Worm (Caenorhabditis elegans): ENCODE measurements around the gene flcn-1.
"Not testable (repeated sequence)": the region's sequence is repeated elsewhere in the genome, so short reads cannot be mapped to it uniquely, and the experiment has no call there.

The flcn-1 gene

ce11 chrII:6893589-6894245 is 34.8 kb upstream of the flcn-1 start, which contains the start of gene adal-1:
adal-1 (minus strand) TSS chrII:6893639.
- TF ChIP-seq crh-2 (tag; optimal IDR thresholded peaks at IDR 0.05) = no peak
- no peak for TF ChIP-seq unc-39 (tag; optimal IDR thresholded peaks at IDR 0.05)
- peak in 1 of 2 experiments; percentile 35 for TF ChIP-seq lsy-2 (tag; optimal IDR thresholded peaks at IDR 0.05)
- TF ChIP-seq aly-2 (tag; optimal IDR thresholded peaks at IDR 0.05) = no peak
- TF ChIP-seq zag-1 (tag; optimal IDR thresholded peaks at IDR 0.05) = no peak

ce11 chrII:6897507-6897906 is 31.1 kb upstream of the flcn-1 start, which contains the start of gene C44B7.11:
C44B7.11 (minus strand) TSS chrII:6897540.
- no peak for TF ChIP-seq ZK546.5 (tag; optimal IDR thresholded peaks at IDR 0.05)
- no peak for TF ChIP-seq gmeb-1 (tag; optimal IDR thresholded peaks at IDR 0.05)
- peak; percentile 52 for TF ChIP-seq fos-1 (tag; optimal IDR thresholded peaks at IDR 0.05)
- TF ChIP-seq lin-39 (tag; optimal IDR thresholded peaks at IDR 0.05) = no peak

ce11 chrII:6898017-6898779 is 30.4 kb upstream of the flcn-1 start, which contains the start of gene hrpl-1:
hrpl-1 (plus strand) TSS chrII:6898729.
- TF ChIP-seq mab-5 (tag; optimal IDR thresholded peaks at IDR 0.05) (no peak), fos-1 (tag; optimal IDR thresholded peaks at IDR 0.05) (peak; percentile 40), lsy-2 (tag; optimal IDR thresholded peaks at IDR 0.05) (peak in 1 of 2 experiments; percentile 19), sma-3 (GFP tag; optimal IDR thresholded peaks at IDR 0.05) (peak; percentile 33), C34F6.9 (tag; optimal IDR thresholded peaks at IDR 0.05) (peak; percentile 23), snpc-4 (tag; optimal IDR thresholded peaks at IDR 0.05) (no peak), unc-55 (GFP tag; optimal IDR thresholded peaks at IDR 0.05) (peak; percentile 26), ztf-11 (tag; optimal IDR thresholded peaks at IDR 0.05) (no peak), sma-9 (GFP tag; optimal IDR thresholded peaks at IDR 0.05) (peak; percentile 29), sma-9 (tag; optimal IDR thresholded peaks at IDR 0.05) (no peak)

- TF ChIP-seq ztf-4 (tag; optimal IDR thresholded peaks at IDR 0.05) (no peak), nhr-237 (tag; optimal IDR thresholded peaks at IDR 0.05) (no peak), C34F6.9 (tag; optimal IDR thresholded peaks at IDR 0.05) (no peak), egl-27 (tag; optimal IDR thresholded peaks at IDR 0.05) (no peak), nhr-21 (tag; optimal IDR thresholded peaks at IDR 0.05) (no peak), sma-9 (GFP tag; optimal IDR thresholded peaks at IDR 0.05) (no peak), sma-9 (tag; optimal IDR thresholded peaks at IDR 0.05) (no peak), lin-11 (tag; optimal IDR thresholded peaks at IDR 0.05) (no peak), nhr-12 (tag; optimal IDR thresholded peaks at IDR 0.05) (no peak)
Observed at ce11 chrII:6900708-6901107, 27.9 kb upstream of the flcn-1 start.

ce11 chrII:6901795-6902194 is 26.8 kb upstream of the flcn-1 start, which contains the start of gene psmd-9:
psmd-9 (plus strand) TSS chrII:6902095.
- TF ChIP-seq nhr-11 (tag; optimal IDR thresholded peaks at IDR 0.05) (no peak), R02D3.7 (tag; optimal IDR thresholded peaks at IDR 0.05) (no peak), crh-2 (tag; optimal IDR thresholded peaks at IDR 0.05) (no peak), ceh-82 (tag; optimal IDR thresholded peaks at IDR 0.05) (no peak), nhr-129 (tag; optimal IDR thresholded peaks at IDR 0.05) (no peak), ZK546.5 (tag; optimal IDR thresholded peaks at IDR 0.05) (no peak), ama-1 (optimal IDR thresholded peaks at IDR 0.05) (no peak), C34F6.9 (tag; optimal IDR thresholded peaks at IDR 0.05) (no peak), lin-13 (GFP tag; optimal IDR thresholded peaks at IDR 0.05) (no peak), nhr-12 (tag; optimal IDR thresholded peaks at IDR 0.05) (no peak), elt-3 (tag; optimal IDR thresholded peaks at IDR 0.05) (no peak), alr-1 (tag; optimal IDR thresholded peaks at IDR 0.05) (no peak), lin-39 (tag; optimal IDR thresholded peaks at IDR 0.05) (no peak), nhr-6 (tag; optimal IDR thresholded peaks at IDR 0.05) (no peak)

- not testable (repeated sequence) for TF ChIP-seq unc-55 (GFP tag; optimal IDR thresholded peaks at IDR 0.05); lin-39 (tag; optimal IDR thresholded peaks at IDR 0.05); ceh-16 (tag; optimal IDR thresholded peaks at IDR 0.05)
Observed at ce11 chrII:6907657-6908056, 20.9 kb upstream of the flcn-1 start, which contains the start of gene B0252.3. B0252.3 (minus strand) TSS chrII:6907757.

Measured in whole organism, L2 larva.